Worm (Caenorhabditis elegans): ENCODE data around the gene F56B3.2.

- no peak for TF ChIP-seq dao-5 (tag; optimal IDR thresholded peaks at IDR 0.05)
- TF ChIP-seq him-1 (tag; optimal IDR thresholded peaks at IDR 0.05), result no peak
These were observed 25.9 kb upstream of the F56B3.2 start, which contains the start of gene F56B3.4 for ce11 chrIV:794275-794674.

Measured in whole organism, L4/young adult.